Worm (Caenorhabditis elegans) whole organism, L4 larva: ENCODE measurements around the gene vps-36.

Experiments
- F10B5.3 ChIP-seq: sonication (generic microtip); optimal IDR thresholded peaks from 2 replicates; lab custom pipeline; 2016; ENCODE audit warnings: mild to moderate bottlenecking, missing genetic modification characterization, missing compliant biosample characterization
- F49E8.2 ChIP-seq: sonication (generic microtip); optimal IDR thresholded peaks from 2 replicates; lab custom pipeline; 2016; ENCODE audit warnings: missing compliant biosample characterization, mild to moderate bottlenecking, missing genetic modification characterization, borderline replicate concordance
- T26A8.4 ChIP-seq: fragments of 200-800 bp; sonication (Bioruptor generic); IDR thresholded peaks from 2 replicates; pipeline ENCODE4 v1.3.6; 2022; ENCODE audit warnings: missing genetic modification characterization, missing compliant biosample characterization
- Y75B8A.6 ChIP-seq: fragments of 200-800 bp; sonication (Bioruptor generic); IDR thresholded peaks from 2 replicates; pipeline ENCODE4 v1.3.6; 2022; ENCODE audit warnings: missing genetic modification reagents, missing genetic modification characterization, missing compliant biosample characterization
- arid-1 ChIP-seq: fragments of 200-800 bp; sonication (Bioruptor generic); conservative IDR thresholded peaks from 2 replicates; pipeline ENCODE4 v1.3.6; 2022; ENCODE audit warnings: missing genetic modification reagents, missing genetic modification characterization, missing compliant biosample characterization
- attf-4 ChIP-seq: sonication (generic microtip); optimal IDR thresholded peaks from 3 replicates; lab custom pipeline; 2017; ENCODE audit warnings: missing biosample characterization, missing genetic modification characterization
- ceh-28 ChIP-seq: fragments of 150-350 bp; optimal IDR thresholded peaks from 2 replicates; lab custom pipeline; 2014; ENCODE audit warnings: missing biosample characterization, missing genetic modification reagents, missing genetic modification characterization
- ceh-44 ChIP-seq: fragments of 200-800 bp; sonication (Bioruptor generic); IDR thresholded peaks from 2 replicates; pipeline ENCODE4 v1.3.6; 2022; ENCODE audit warnings: missing genetic modification reagents, missing genetic modification characterization, missing compliant biosample characterization
- cey-2 ChIP-seq: sonication (generic microtip); optimal IDR thresholded peaks from 3 replicates; lab custom pipeline; 2017; ENCODE audit warnings: missing genetic modification characterization, mild to moderate bottlenecking, missing compliant biosample characterization, antibody characterized with exemption, borderline replicate concordance; ENCODE audit not compliant: insufficient read depth
- ctbp-1 ChIP-seq: fragments of 200-800 bp; sonication (Bioruptor generic); IDR thresholded peaks from 2 replicates; pipeline ENCODE4 v1.3.6; 2022; ENCODE audit warnings: missing genetic modification reagents, missing genetic modification characterization, missing compliant biosample characterization
- daf-12 ChIP-seq: fragments of 150-350 bp; optimal IDR thresholded peaks from 2 replicates; lab custom pipeline; 2014; ENCODE audit warnings: missing biosample characterization, missing genetic modification reagents, missing genetic modification characterization
- daf-19 ChIP-seq: fragments of 200-800 bp; sonication (Bioruptor generic); conservative IDR thresholded peaks from 2 replicates; pipeline ENCODE4 v1.3.6; 2022; ENCODE audit warnings: missing genetic modification characterization, missing compliant biosample characterization
- dmd-6 ChIP-seq: fragments of 200-800 bp; sonication (Bioruptor generic); IDR thresholded peaks from 2 replicates; pipeline ENCODE4 v1.3.6; 2022; ENCODE audit warnings: missing genetic modification reagents, missing genetic modification characterization, missing compliant biosample characterization
- dmd-8 ChIP-seq: fragments of 200-800 bp; sonication (Bioruptor generic); IDR thresholded peaks from 2 replicates; pipeline ENCODE4 v1.3.6; 2022; ENCODE audit warnings: missing genetic modification characterization, missing compliant biosample characterization
- dpl-1 ChIP-seq: fragments of 150-350 bp; optimal IDR thresholded peaks from 2 replicates; lab custom pipeline; 2014; ENCODE audit warnings: missing biosample characterization, missing genetic modification reagents, missing genetic modification characterization
- duxl-1 ChIP-seq: sonication (generic microtip); optimal IDR thresholded peaks from 2 replicates; lab custom pipeline; 2016; ENCODE audit warnings: mild to moderate bottlenecking, missing genetic modification characterization, moderate library complexity, missing compliant biosample characterization; ENCODE audit not compliant: poor library complexity
- fos-1 ChIP-seq: fragments of 150-350 bp; optimal IDR thresholded peaks from 2 replicates; lab custom pipeline; 2014; ENCODE audit warnings: missing biosample characterization, missing genetic modification characterization
- hif-1 ChIP-seq, 2 experiments: sonication (generic microtip); optimal IDR thresholded peaks; 2 replicates each; lab custom pipeline; 2016 to 2017; ENCODE audit warnings: missing compliant biosample characterization in 2 of 2, missing genetic modification characterization in 2 of 2, missing genetic modification reagents in 2 of 2, missing genotype in 2 of 2, mild to moderate bottlenecking in 1 of 2
- hlh-11 ChIP-seq: fragments of 200-800 bp; sonication (Bioruptor generic); optimal IDR thresholded peaks from 2 replicates; lab custom pipeline; 2018; ENCODE audit warnings: mild to moderate bottlenecking, missing genetic modification characterization, missing compliant biosample characterization
- hlh-30 ChIP-seq: sonication (generic microtip); optimal IDR thresholded peaks from 2 replicates; lab custom pipeline; 2017; ENCODE audit warnings: antibody characterized with exemption, mild to moderate bottlenecking, missing genetic modification characterization, missing compliant biosample characterization; ENCODE audit not compliant: insufficient read depth
- jun-1 ChIP-seq: fragments of 150-350 bp; optimal IDR thresholded peaks from 2 replicates; lab custom pipeline; 2014; ENCODE audit warnings: missing biosample characterization, missing genetic modification reagents, missing genetic modification characterization
- lim-7 ChIP-seq: fragments of 200-800 bp; sonication (Bioruptor generic); IDR thresholded peaks from 2 replicates; pipeline ENCODE4 v1.3.6; 2022; ENCODE audit warnings: missing genetic modification characterization, missing compliant biosample characterization
- lin-1 ChIP-seq: fragments of 200-800 bp; sonication (Bioruptor generic); IDR thresholded peaks from 2 replicates; pipeline ENCODE4 v1.3.6; 2022; ENCODE audit warnings: missing genetic modification reagents, missing genetic modification characterization, missing compliant biosample characterization
- lin-13 ChIP-seq: fragments of 150-350 bp; optimal IDR thresholded peaks from 2 replicates; lab custom pipeline; 2014; ENCODE audit warnings: missing biosample characterization, missing genetic modification reagents, missing genetic modification characterization
- lin-38 ChIP-seq: fragments of 200-800 bp; sonication (Bioruptor generic); IDR thresholded peaks from 2 replicates; pipeline ENCODE4 v1.3.6; 2022; ENCODE audit warnings: missing genetic modification reagents, missing genetic modification characterization, missing compliant biosample characterization
- lsy-2 ChIP-seq, 2 experiments: fragments of 150-350 bp in 1 of 2; sonication (generic microtip) in 1 of 2; optimal IDR thresholded peaks; 2 replicates each; lab custom pipeline; 2014 to 2017; ENCODE audit warnings: missing biosample characterization in 2 of 2, missing genetic modification characterization in 2 of 2
- madf-5 ChIP-seq, 2 experiments: fragments of 200-800 bp; sonication (Bioruptor generic); IDR thresholded peaks; 2 replicates each; pipeline ENCODE4 v1.3.6; 2022; ENCODE audit warnings: missing compliant biosample characterization in 2 of 2, missing genetic modification characterization in 2 of 2
- mdl-1 ChIP-seq, 2 experiments: fragments of 150-350 bp in 1 of 2; sonication (generic microtip) in 1 of 2; optimal IDR thresholded peaks; 2 replicates each; lab custom pipeline; 2014 to 2017; ENCODE audit warnings: missing biosample characterization in 2 of 2, missing genetic modification characterization in 2 of 2
- mdt-29 ChIP-seq: fragments of 200-800 bp; sonication (Bioruptor generic); IDR thresholded peaks from 2 replicates; pipeline ENCODE4 v1.3.6; 2022; ENCODE audit warnings: missing genetic modification reagents, missing genetic modification characterization, missing compliant biosample characterization
- mes-2 ChIP-seq: sonication (generic microtip); optimal IDR thresholded peaks from 2 replicates; lab custom pipeline; 2016; ENCODE audit warnings: missing genotype, mild to moderate bottlenecking, missing genetic modification characterization, missing compliant biosample characterization; ENCODE audit not compliant: poor library complexity, severe bottlenecking
- nhr-102 ChIP-seq: sonication (generic microtip); optimal IDR thresholded peaks from 2 replicates; lab custom pipeline; 2016; ENCODE audit warnings: mild to moderate bottlenecking, missing genetic modification characterization, moderate library complexity, missing compliant biosample characterization
- nhr-11 ChIP-seq: fragments of 150-350 bp; optimal IDR thresholded peaks from 2 replicates; lab custom pipeline; 2014; ENCODE audit warnings: missing biosample characterization, missing genetic modification characterization
- nhr-111 ChIP-seq: fragments of 200-800 bp; sonication (Bioruptor generic); optimal IDR thresholded peaks from 2 replicates; lab custom pipeline; 2018; ENCODE audit warnings: mild to moderate bottlenecking, missing genetic modification characterization, missing compliant biosample characterization
- nhr-28 ChIP-seq: fragments of 150-350 bp; optimal IDR thresholded peaks from 2 replicates; lab custom pipeline; 2014; ENCODE audit warnings: missing biosample characterization, missing genetic modification characterization
- nhr-41 ChIP-seq: fragments of 200-800 bp; sonication (Bioruptor generic); IDR thresholded peaks from 2 replicates; pipeline ENCODE4 v1.3.6; 2022; ENCODE audit warnings: missing genetic modification reagents, missing genetic modification characterization, missing compliant biosample characterization
- nhr-42 ChIP-seq: fragments of 200-800 bp; sonication (Bioruptor generic); IDR thresholded peaks from 2 replicates; pipeline ENCODE4 v1.3.6; 2022; ENCODE audit warnings: missing genetic modification characterization, missing compliant biosample characterization
- nhr-6 ChIP-seq: fragments of 150-350 bp; optimal IDR thresholded peaks from 2 replicates; lab custom pipeline; 2014; ENCODE audit warnings: missing biosample characterization, missing genetic modification characterization
- pha-4 ChIP-seq, 2 experiments: fragments of 150-350 bp in 1 of 2; fragments of 200-800 bp in 1 of 2; sonication (Bioruptor generic) in 1 of 2; IDR thresholded peaks in 1 of 2; optimal IDR thresholded peaks in 1 of 2; 2 replicates each; pipeline versions ENCODE4 v1.3.6 to Lab custom; 2014 to 2022; ENCODE audit warnings: missing genetic modification characterization in 2 of 2, missing genetic modification reagents in 2 of 2, missing biosample characterization in 1 of 2, missing compliant biosample characterization in 1 of 2
- saeg-2 ChIP-seq: fragments of 200-800 bp; sonication (Bioruptor generic); IDR thresholded peaks from 2 replicates; pipeline ENCODE4 v1.3.6; 2022; ENCODE audit warnings: missing genetic modification reagents, missing genetic modification characterization, missing compliant biosample characterization
- sdz-12 ChIP-seq: fragments of 200-800 bp; sonication (Bioruptor generic); optimal IDR thresholded peaks from 2 replicates; lab custom pipeline; 2018; ENCODE audit warnings: mild to moderate bottlenecking, missing genetic modification characterization, missing compliant biosample characterization
- snpc-1.2 ChIP-seq: fragments of 200-800 bp; sonication (Bioruptor generic); IDR thresholded peaks from 2 replicates; pipeline ENCODE4 v1.3.6; 2022; ENCODE audit warnings: missing genetic modification reagents, missing genetic modification characterization, missing compliant biosample characterization
- spr-1 ChIP-seq: sonication (generic microtip); optimal IDR thresholded peaks from 2 replicates; lab custom pipeline; 2016; ENCODE audit warnings: mild to moderate bottlenecking, missing genetic modification characterization, missing compliant biosample characterization
- spr-3 ChIP-seq: fragments of 200-800 bp; sonication (Bioruptor generic); optimal IDR thresholded peaks from 2 replicates; lab custom pipeline; 2018; ENCODE audit warnings: mild to moderate bottlenecking, missing genetic modification characterization, missing compliant biosample characterization
- unc-130 ChIP-seq: sonication (generic microtip); optimal IDR thresholded peaks from 2 replicates; lab custom pipeline; 2016; ENCODE audit warnings: missing genetic modification reagents, missing genetic modification characterization, missing compliant biosample characterization
- unc-39 ChIP-seq: sonication (generic microtip); optimal IDR thresholded peaks from 2 replicates; lab custom pipeline; 2017; ENCODE audit warnings: missing biosample characterization, missing genetic modification characterization
- zag-1 ChIP-seq: fragments of 150-350 bp; optimal IDR thresholded peaks from 2 replicates; lab custom pipeline; 2014; ENCODE audit warnings: missing biosample characterization, missing genetic modification characterization
- zfp-2 ChIP-seq: sonication (generic microtip); optimal IDR thresholded peaks from 2 replicates; lab custom pipeline; 2016; ENCODE audit warnings: mild to moderate bottlenecking, missing genetic modification characterization, missing compliant biosample characterization
- zip-2 ChIP-seq: fragments of 150-350 bp; optimal IDR thresholded peaks from 2 replicates; lab custom pipeline; 2014; ENCODE audit warnings: missing biosample characterization, missing genetic modification characterization
- ztf-11 ChIP-seq: fragments of 150-350 bp; optimal IDR thresholded peaks from 2 replicates; lab custom pipeline; 2014; ENCODE audit warnings: missing biosample characterization, missing genetic modification characterization

Gene vps-36

ce11 chrV:10955681-10956476 lies 4.6 kb downstream of the vps-36 start, which contains the start of gene F17C11.13:
F17C11.13 (plus strand) TSS chrV:10955923.
- TF ChIP-seq attf-4: no peak
- no peak for TF ChIP-seq hif-1 (tag; optimal IDR thresholded peaks at IDR 0.05; lab: Kevin White, UChicago)
- TF ChIP-seq nhr-111 (GFP tag; lab: Kevin White, UChicago): no peak
- no peak for TF ChIP-seq snpc-1.2 (GFP tag; lab: Robert Waterston, UW)
- no peak for TF ChIP-seq lin-1 (GFP tag; lab: Robert Waterston, UW)
- TF ChIP-seq F49E8.2 (tag; lab: Kevin White, UChicago): no peak
- no peak for TF ChIP-seq zfp-2 (tag; lab: Kevin White, UChicago)
- TF ChIP-seq madf-5 (GFP tag; IDR thresholded peaks at IDR 0.05; lab: Robert Waterston, UW): no peak
- no peak for TF ChIP-seq mdt-29
- no peak for TF ChIP-seq T26A8.4 (GFP tag; lab: Robert Waterston, UW)
- no peak for TF ChIP-seq spr-3
- no peak for TF ChIP-seq nhr-6 (tag; lab: Kevin White, UChicago)
- no peak for TF ChIP-seq daf-19 (GFP tag; lab: Robert Waterston, UW)
- TF ChIP-seq jun-1 (tag; lab: Kevin White, UChicago): no peak
- no peak for TF ChIP-seq lim-7 (GFP tag; lab: Robert Waterston, UW)
- no peak for TF ChIP-seq nhr-42 (GFP tag; lab: Robert Waterston, UW)
- no peak for TF ChIP-seq Y75B8A.6 (GFP tag; lab: Robert Waterston, UW)
- TF ChIP-seq daf-12 (tag; lab: Kevin White, UChicago): no peak
- TF ChIP-seq hlh-11 (tag; lab: Kevin White, UChicago): peak; percentile 8
- TF ChIP-seq nhr-28 (tag; lab: Kevin White, UChicago): no peak
- TF ChIP-seq fos-1 (tag; lab: Kevin White, UChicago): no peak
- TF ChIP-seq lin-13 (GFP tag; lab: Kevin White, UChicago): no peak
- no peak for TF ChIP-seq lin-38 (GFP tag; lab: Robert Waterston, UW)
- no peak for TF ChIP-seq hlh-30 (tag; lab: Kevin White, UChicago)
- no peak for TF ChIP-seq saeg-2 (GFP tag; lab: Robert Waterston, UW)
- TF ChIP-seq sdz-12 (GFP tag; lab: Kevin White, UChicago): no peak
- TF ChIP-seq ctbp-1 (GFP tag; lab: Robert Waterston, UW): no peak
- peak; percentile 23; the same call in 1 of the 2 replicates for TF ChIP-seq dmd-6 (GFP tag; lab: Robert Waterston, UW)
- TF ChIP-seq ztf-11: no peak
- no peak for TF ChIP-seq nhr-41 (GFP tag; lab: Robert Waterston, UW)
- TF ChIP-seq lsy-2 (tag; optimal IDR thresholded peaks at IDR 0.05; lab: Kevin White, UChicago): no peak
- TF ChIP-seq unc-39 (tag; lab: Kevin White, UChicago): no peak
- no peak for TF ChIP-seq nhr-11 (tag; lab: Kevin White, UChicago)
- no peak for TF ChIP-seq duxl-1 (tag; lab: Kevin White, UChicago)
- no peak for TF ChIP-seq mes-2 (tag; lab: Kevin White, UChicago)
- no peak for TF ChIP-seq zag-1 (tag; lab: Kevin White, UChicago)
- TF ChIP-seq dmd-8 (GFP tag; lab: Robert Waterston, UW): no peak
- no peak for TF ChIP-seq ceh-28
- TF ChIP-seq F10B5.3: no peak
- no peak for TF ChIP-seq unc-130 (GFP tag; lab: Kevin White, UChicago)
- TF ChIP-seq pha-4 (GFP tag; IDR thresholded peaks at IDR 0.05; lab: Robert Waterston, UW): no peak
- no peak for TF ChIP-seq pha-4 (tag; optimal IDR thresholded peaks at IDR 0.05; lab: Kevin White, UChicago)
- TF ChIP-seq spr-1 (tag; lab: Kevin White, UChicago): no peak
- TF ChIP-seq zip-2: no peak
- no peak for TF ChIP-seq cey-2 (tag; lab: Kevin White, UChicago)
- no peak for TF ChIP-seq dpl-1 (GFP tag; lab: Kevin White, UChicago)
- TF ChIP-seq arid-1: no peak
- no peak for TF ChIP-seq ceh-44 (GFP tag; lab: Robert Waterston, UW)
- TF ChIP-seq mdl-1 (tag; optimal IDR thresholded peaks at IDR 0.05; lab: Kevin White, UChicago): no peak
- no peak for TF ChIP-seq nhr-102 (tag; lab: Kevin White, UChicago)
